Worm (Caenorhabditis elegans) whole organism, late embryonic: ENCODE measurements around the gene T18D3.9.

Source experiments
- F13H6.1 ChIP-seq: sonication (generic microtip); optimal IDR thresholded peaks from 2 replicates; lab custom pipeline; 2016; ENCODE audit warnings: missing genetic modification characterization, missing compliant biosample characterization
- K02D7.2 ChIP-seq: sonication (generic microtip); optimal IDR thresholded peaks from 2 replicates; lab custom pipeline; 2017; ENCODE audit warnings: mild to moderate bottlenecking, missing genetic modification characterization, missing compliant biosample characterization
- K09A11.1 ChIP-seq: sonication (generic microtip); optimal IDR thresholded peaks from 2 replicates; lab custom pipeline; 2017; ENCODE audit warnings: antibody characterized with exemption, mild to moderate bottlenecking, missing genetic modification characterization, missing compliant biosample characterization; ENCODE audit not compliant: insufficient read depth
- ceh-14 ChIP-seq: sonication (generic microtip); optimal IDR thresholded peaks from 2 replicates; lab custom pipeline; 2016; ENCODE audit warnings: missing genotype, missing genetic modification characterization, missing compliant biosample characterization
- ceh-18 ChIP-seq: sonication (generic microtip); optimal IDR thresholded peaks from 2 replicates; lab custom pipeline; 2016; ENCODE audit warnings: missing genetic modification characterization, missing compliant biosample characterization
- ceh-19 ChIP-seq: fragments of 200-800 bp; sonication (Bioruptor generic); optimal IDR thresholded peaks from 2 replicates; lab custom pipeline; 2018; ENCODE audit warnings: mild to moderate bottlenecking, missing genetic modification characterization, missing compliant biosample characterization
- ceh-22 ChIP-seq: sonication (generic microtip); optimal IDR thresholded peaks from 2 replicates; lab custom pipeline; 2017; ENCODE audit warnings: missing biosample characterization, missing genetic modification characterization
- ceh-30 ChIP-seq: fragments of 150-350 bp; optimal IDR thresholded peaks from 2 replicates; lab custom pipeline; 2014; ENCODE audit warnings: missing biosample characterization, missing genetic modification characterization
- ceh-31 ChIP-seq: sonication (generic microtip); optimal IDR thresholded peaks from 2 replicates; lab custom pipeline; 2016; ENCODE audit warnings: missing genetic modification characterization, missing compliant biosample characterization
- ceh-34 ChIP-seq: sonication (generic microtip); optimal IDR thresholded peaks from 2 replicates; lab custom pipeline; 2016; ENCODE audit warnings: mild to moderate bottlenecking, missing genetic modification characterization, missing compliant biosample characterization
- ceh-45 ChIP-seq: fragments of 200-800 bp; sonication (Bioruptor generic); IDR thresholded peaks from 2 replicates; pipeline ENCODE4 v1.3.6; 2022; ENCODE audit warnings: missing genetic modification reagents, missing genetic modification characterization, missing compliant biosample characterization
- ceh-6 ChIP-seq: fragments of 200-800 bp; sonication (Bioruptor generic); optimal IDR thresholded peaks from 2 replicates; lab custom pipeline; 2018; ENCODE audit warnings: mild to moderate bottlenecking, missing genetic modification characterization, missing compliant biosample characterization
- dmd-4 ChIP-seq: sonication (generic microtip); optimal IDR thresholded peaks from 2 replicates; lab custom pipeline; 2016; ENCODE audit warnings: borderline replicate concordance, missing genetic modification characterization, missing compliant biosample characterization
- elt-2 ChIP-seq: sonication (generic microtip); optimal IDR thresholded peaks from 2 replicates; lab custom pipeline; 2016; ENCODE audit warnings: missing genetic modification reagents, missing genetic modification characterization, missing compliant biosample characterization
- elt-4 ChIP-seq: sonication (generic microtip); optimal IDR thresholded peaks from 2 replicates; lab custom pipeline; 2016; ENCODE audit warnings: missing genetic modification characterization, missing compliant biosample characterization
- fax-1 ChIP-seq: sonication (generic microtip); optimal IDR thresholded peaks from 2 replicates; lab custom pipeline; 2016; ENCODE audit warnings: missing genotype, missing genetic modification characterization, missing compliant biosample characterization
- fkh-10 ChIP-seq: fragments of 150-350 bp; optimal IDR thresholded peaks from 2 replicates; lab custom pipeline; 2014; ENCODE audit warnings: missing biosample characterization, missing genetic modification reagents, missing genetic modification characterization
- gmeb-2 ChIP-seq: sonication (generic microtip); optimal IDR thresholded peaks from 2 replicates; lab custom pipeline; 2016; ENCODE audit warnings: missing genetic modification characterization, inconsistent platforms, missing compliant biosample characterization
- hlh-13 ChIP-seq: fragments of 200-800 bp; sonication (Bioruptor generic); optimal IDR thresholded peaks from 2 replicates; lab custom pipeline; 2018; ENCODE audit warnings: mild to moderate bottlenecking, missing genetic modification characterization, missing compliant biosample characterization
- hlh-30 ChIP-seq: sonication (generic microtip); optimal IDR thresholded peaks from 2 replicates; lab custom pipeline; 2017; ENCODE audit warnings: antibody characterized with exemption, missing genetic modification characterization, missing compliant biosample characterization; ENCODE audit not compliant: insufficient read depth
- hlh-6 ChIP-seq: sonication (generic microtip); optimal IDR thresholded peaks from 2 replicates; lab custom pipeline; 2016; ENCODE audit warnings: missing genotype, missing genetic modification characterization, missing compliant biosample characterization
- hlh-8 ChIP-seq: sonication (generic microtip); optimal IDR thresholded peaks from 2 replicates; lab custom pipeline; 2016; ENCODE audit warnings: missing genotype, missing genetic modification characterization, missing compliant biosample characterization
- lin-11 ChIP-seq: fragments of 200-800 bp; sonication (Bioruptor generic); optimal IDR thresholded peaks from 2 replicates; lab custom pipeline; 2018; ENCODE audit warnings: mild to moderate bottlenecking, missing genetic modification characterization, missing compliant biosample characterization
- madf-2 ChIP-seq: sonication (generic microtip); optimal IDR thresholded peaks from 2 replicates; lab custom pipeline; 2017; ENCODE audit warnings: missing genetic modification characterization, missing compliant biosample characterization
- mec-3 ChIP-seq: sonication (generic microtip); optimal IDR thresholded peaks from 2 replicates; lab custom pipeline; 2016; ENCODE audit warnings: borderline replicate concordance, missing genetic modification characterization, missing compliant biosample characterization
- nfya-1 ChIP-seq: sonication (generic microtip); optimal IDR thresholded peaks from 2 replicates; lab custom pipeline; 2017; ENCODE audit warnings: missing genetic modification characterization, mild to moderate bottlenecking, missing compliant biosample characterization, antibody characterized with exemption, moderate library complexity
- nhr-11 ChIP-seq: fragments of 150-350 bp; optimal IDR thresholded peaks from 2 replicates; lab custom pipeline; 2014; ENCODE audit warnings: missing biosample characterization, missing genetic modification characterization
- nhr-232 ChIP-seq: sonication (generic microtip); optimal IDR thresholded peaks from 2 replicates; lab custom pipeline; 2016; ENCODE audit warnings: missing genetic modification characterization, missing compliant biosample characterization
- npax-4 ChIP-seq: sonication (generic microtip); optimal IDR thresholded peaks from 2 replicates; lab custom pipeline; 2016; ENCODE audit warnings: missing genetic modification characterization, missing compliant biosample characterization
- odd-2 ChIP-seq: sonication (generic microtip); optimal IDR thresholded peaks from 2 replicates; lab custom pipeline; 2017; ENCODE audit warnings: antibody characterized with exemption, mild to moderate bottlenecking, missing genetic modification characterization, missing compliant biosample characterization
- pat-9 ChIP-seq: fragments of 200-800 bp; sonication (Bioruptor generic); optimal IDR thresholded peaks from 2 replicates; lab custom pipeline; 2018; ENCODE audit warnings: mild to moderate bottlenecking, missing genetic modification characterization, moderate library complexity, missing compliant biosample characterization
- pha-4 ChIP-seq: fragments of 150-350 bp; optimal IDR thresholded peaks from 2 replicates; lab custom pipeline; 2018; ENCODE audit warnings: missing biosample characterization, missing genetic modification reagents, missing genetic modification characterization
- pros-1 ChIP-seq: fragments of 150-350 bp; optimal IDR thresholded peaks from 2 replicates; lab custom pipeline; 2014; ENCODE audit warnings: missing biosample characterization, missing genetic modification reagents, missing genetic modification characterization
- ref-2 ChIP-seq: sonication (generic microtip); optimal IDR thresholded peaks from 2 replicates; lab custom pipeline; 2016; ENCODE audit warnings: missing genetic modification characterization, missing compliant biosample characterization
- rnt-1 ChIP-seq: sonication (generic microtip); optimal IDR thresholded peaks from 2 replicates; lab custom pipeline; 2016; ENCODE audit warnings: missing genetic modification characterization, missing compliant biosample characterization
- sdc-2 ChIP-seq: sonication (generic microtip); optimal IDR thresholded peaks from 2 replicates; lab custom pipeline; 2016; ENCODE audit warnings: missing genotype, missing genetic modification characterization, missing compliant biosample characterization
- sox-2 ChIP-seq: fragments of 200-800 bp; sonication (Bioruptor generic); IDR thresholded peaks from 2 replicates; pipeline ENCODE4 v1.3.6; 2022; ENCODE audit warnings: missing genetic modification reagents, missing genetic modification characterization, missing compliant biosample characterization
- sox-4 ChIP-seq: sonication (generic microtip); optimal IDR thresholded peaks from 2 replicates; lab custom pipeline; 2017; ENCODE audit warnings: mild to moderate bottlenecking, missing genetic modification characterization, inconsistent platforms, missing compliant biosample characterization
- syd-9 ChIP-seq: sonication (generic microtip); optimal IDR thresholded peaks from 2 replicates; lab custom pipeline; 2016; ENCODE audit warnings: mild to moderate bottlenecking, missing genetic modification characterization, moderate library complexity, missing compliant biosample characterization
- tbx-2 ChIP-seq: sonication (generic microtip); optimal IDR thresholded peaks from 2 replicates; lab custom pipeline; 2016; ENCODE audit warnings: missing genetic modification characterization, missing compliant biosample characterization
- tbx-7 ChIP-seq: sonication (generic microtip); optimal IDR thresholded peaks from 2 replicates; lab custom pipeline; 2016; ENCODE audit warnings: missing genotype, missing genetic modification characterization, missing compliant biosample characterization
- ttx-3 ChIP-seq: sonication (generic microtip); optimal IDR thresholded peaks from 2 replicates; lab custom pipeline; 2016; ENCODE audit warnings: missing genetic modification reagents, missing genetic modification characterization, missing compliant biosample characterization
- unc-42 ChIP-seq: sonication (generic microtip); optimal IDR thresholded peaks from 2 replicates; lab custom pipeline; 2016; ENCODE audit warnings: missing genotype, missing genetic modification characterization, missing compliant biosample characterization
- zip-5 ChIP-seq: sonication (generic microtip); optimal IDR thresholded peaks from 2 replicates; lab custom pipeline; 2016; ENCODE audit warnings: missing genetic modification characterization, missing compliant biosample characterization
- ztf-16 ChIP-seq: sonication (generic microtip); optimal IDR thresholded peaks from 2 replicates; lab custom pipeline; 2017; ENCODE audit warnings: missing genetic modification characterization, missing compliant biosample characterization

The T18D3.9 gene

ce11 chrX:12413941-12414340 is 40.3 kb downstream of the T18D3.9 start, which contains the start of gene lin-2:
TSS of gene lin-2 (minus strand) at chrX:12414041.
- TF ChIP-seq madf-2 (tag; lab: Kevin White, UChicago) (no peak), nfya-1 (tag; lab: Kevin White, UChicago) (no peak)

ce11 chrX:12407297-12407696 is 47.0 kb downstream of the T18D3.9 start:
- TF ChIP-seq pha-4 (no peak), hlh-13 (peak; percentile 26), unc-42 (tag; lab: Kevin White, UChicago) (peak; percentile 100), hlh-6 (tag; lab: Kevin White, UChicago) (peak; percentile 30), pros-1 (no peak), fax-1 (tag; lab: Kevin White, UChicago) (peak; percentile 12), hlh-8 (no peak), ceh-22 (tag; lab: Kevin White, UChicago) (no peak), ztf-16 (tag; lab: Kevin White, UChicago) (no peak), rnt-1 (no peak), pat-9 (tag; lab: Kevin White, UChicago) (no peak), ttx-3 (tag; lab: Kevin White, UChicago) (no peak), K02D7.2 (no peak), zip-5 (tag; lab: Kevin White, UChicago) (no peak), hlh-30 (tag; lab: Kevin White, UChicago) (no peak), elt-2 (tag; lab: Kevin White, UChicago) (no peak), ceh-31 (peak; percentile 88), ref-2 (tag; lab: Kevin White, UChicago) (peak; percentile 57), npax-4 (tag; lab: Kevin White, UChicago) (no peak), F13H6.1 (tag; lab: Kevin White, UChicago) (peak; percentile 22), ceh-30 (no peak), sdc-2 (peak; percentile 8), ceh-45 (no peak), odd-2 (tag; lab: Kevin White, UChicago) (no peak), gmeb-2 (peak; percentile 34), syd-9 (tag; lab: Kevin White, UChicago) (peak; percentile 16), sox-2 (GFP tag; lab: Robert Waterston, UW) (no peak), madf-2 (tag; lab: Kevin White, UChicago) (peak; percentile 28), ceh-6 (GFP tag; lab: Kevin White, UChicago) (peak; percentile 11), ceh-14 (peak; percentile 37), ceh-18 (tag; lab: Kevin White, UChicago) (peak; percentile 41), tbx-2 (tag; lab: Kevin White, UChicago) (peak; percentile 47), sox-4 (tag; lab: Kevin White, UChicago) (peak; percentile 23), elt-4 (tag; lab: Kevin White, UChicago) (no peak), nfya-1 (tag; lab: Kevin White, UChicago) (peak; percentile 42), ceh-19 (GFP tag; lab: Kevin White, UChicago) (no peak), fkh-10 (GFP tag; lab: Kevin White, UChicago) (peak; percentile 19), K09A11.1 (tag; lab: Kevin White, UChicago) (no peak), mec-3 (tag; lab: Kevin White, UChicago) (no peak), tbx-7 (tag; lab: Kevin White, UChicago) (no peak), ceh-34 (tag; lab: Kevin White, UChicago) (no peak), nhr-232 (tag; lab: Kevin White, UChicago) (no peak), dmd-4 (tag; lab: Kevin White, UChicago) (no peak), lin-11 (tag; lab: Kevin White, UChicago) (no peak), nhr-11 (tag; lab: Kevin White, UChicago) (no peak)
